Worm (Caenorhabditis elegans): ENCODE results near the gene C06E7.4.
A peak's percentile ranks its signal among the peaks of the same experiment; 100 is the strongest.

DNA sequence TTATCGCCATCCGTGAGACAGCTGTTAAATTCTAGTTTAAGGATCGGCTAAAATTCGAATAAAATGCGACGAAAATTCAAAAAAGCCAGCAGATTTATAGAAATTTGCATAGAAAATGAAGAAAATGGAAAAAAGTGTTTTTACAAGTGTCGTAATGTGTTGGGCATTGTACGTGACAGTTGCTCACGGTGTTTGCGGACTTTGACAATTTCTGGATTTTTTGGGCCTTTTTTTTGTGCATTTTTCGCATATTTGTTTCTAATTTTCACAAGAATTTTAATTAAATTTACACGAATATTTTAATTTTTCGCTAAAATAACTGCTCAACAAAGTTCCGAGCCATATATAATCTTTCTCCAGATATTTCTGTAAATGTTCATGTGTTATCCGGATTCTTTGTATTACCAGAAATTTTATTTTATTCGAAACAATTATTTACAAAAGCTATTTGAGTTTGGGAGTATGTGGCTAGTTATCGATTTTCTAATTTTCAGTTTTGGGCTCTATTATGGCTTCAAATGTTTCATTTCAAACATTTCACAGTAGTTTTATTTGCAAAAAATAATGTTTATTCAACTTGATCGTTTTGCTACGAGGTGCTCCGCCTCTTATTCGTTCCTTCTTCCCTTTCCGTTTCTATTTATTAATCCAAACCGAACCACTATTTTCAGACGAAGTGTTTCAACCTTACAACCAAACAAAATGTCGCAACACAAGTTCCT lies 11.6 kb downstream of the C06E7.4 start, which contains the start of gene sams-3:
- no peak for TF ChIP-seq ceh-82 (tag; optimal IDR thresholded peaks at IDR 0.05)
- no peak for TF ChIP-seq alr-1 (tag; optimal IDR thresholded peaks at IDR 0.05)
- no peak for TF ChIP-seq nhr-23 (tag; optimal IDR thresholded peaks at IDR 0.05)
- TF ChIP-seq lsy-2 (tag; optimal IDR thresholded peaks at IDR 0.05): peak; percentile 42 to 68
- no peak for TF ChIP-seq snpc-4 (tag; optimal IDR thresholded peaks at IDR 0.05)
- no peak for TF ChIP-seq unc-55 (GFP tag; optimal IDR thresholded peaks at IDR 0.05)
- TF ChIP-seq zag-1 (tag; optimal IDR thresholded peaks at IDR 0.05): no peak
- TF ChIP-seq nhr-237 (tag; optimal IDR thresholded peaks at IDR 0.05): no peak
- peak; percentile 27 for TF ChIP-seq nhr-129 (tag; optimal IDR thresholded peaks at IDR 0.05)
- no peak for TF ChIP-seq blmp-1 (tag; optimal IDR thresholded peaks at IDR 0.05; ENCODE audit: insufficient read depth)
- no peak for TF ChIP-seq elt-3 (tag; optimal IDR thresholded peaks at IDR 0.05)
- TF ChIP-seq unc-39 (tag; optimal IDR thresholded peaks at IDR 0.05): no peak
